Worm (Caenorhabditis elegans) whole organism, L2 larva: ENCODE results near the gene F26D2.16.

Experiments used
- ZK546.5 ChIP-seq: sonication (generic microtip); optimal IDR thresholded peaks from 2 replicates; lab custom pipeline; 2017; ENCODE audit warnings: missing biosample characterization, missing genetic modification characterization
- ama-1 ChIP-seq: fragments of 150-350 bp; optimal IDR thresholded peaks from 2 replicates; lab custom pipeline; 2018; ENCODE audit warnings: inconsistent platforms
- dmd-4 ChIP-seq: sonication (generic microtip); optimal IDR thresholded peaks from 2 replicates; lab custom pipeline; 2017; ENCODE audit warnings: missing biosample characterization, missing genetic modification characterization
- elt-3 ChIP-seq: sonication (generic microtip); optimal IDR thresholded peaks from 2 replicates; lab custom pipeline; 2017; ENCODE audit warnings: missing biosample characterization, missing genetic modification characterization
- lin-11 ChIP-seq: fragments of 150-350 bp; sonication (generic microtip); optimal IDR thresholded peaks from 2 replicates; lab custom pipeline; 2014; ENCODE audit warnings: missing biosample characterization, missing genetic modification characterization, inconsistent platforms, mixed read lengths
- lin-13 ChIP-seq: fragments of 150-350 bp; optimal IDR thresholded peaks from 2 replicates; lab custom pipeline; 2014; ENCODE audit warnings: missing biosample characterization, missing genetic modification reagents, missing genetic modification characterization
- lsy-2 ChIP-seq, 2 experiments: fragments of 150-350 bp in 1 of 2; sonication (generic microtip) in 1 of 2; optimal IDR thresholded peaks; 2 replicates each; lab custom pipeline; 2014 to 2017; ENCODE audit warnings: missing biosample characterization in 2 of 2, missing genetic modification characterization in 2 of 2
- nhr-11 ChIP-seq: fragments of 150-350 bp; optimal IDR thresholded peaks from 2 replicates; lab custom pipeline; 2014; ENCODE audit warnings: missing biosample characterization, missing genetic modification characterization
- nhr-21 ChIP-seq: fragments of 150-350 bp; optimal IDR thresholded peaks from 2 replicates; lab custom pipeline; 2014; ENCODE audit warnings: missing biosample characterization, missing genetic modification characterization
- unc-39 ChIP-seq: fragments of 150-350 bp; optimal IDR thresholded peaks from 2 replicates; lab custom pipeline; 2014; ENCODE audit warnings: missing biosample characterization, missing genetic modification characterization
- ztf-4 ChIP-seq: fragments of 150-350 bp; optimal IDR thresholded peaks from 2 replicates; lab custom pipeline; 2014; ENCODE audit warnings: missing biosample characterization, missing genetic modification characterization

DNA sequence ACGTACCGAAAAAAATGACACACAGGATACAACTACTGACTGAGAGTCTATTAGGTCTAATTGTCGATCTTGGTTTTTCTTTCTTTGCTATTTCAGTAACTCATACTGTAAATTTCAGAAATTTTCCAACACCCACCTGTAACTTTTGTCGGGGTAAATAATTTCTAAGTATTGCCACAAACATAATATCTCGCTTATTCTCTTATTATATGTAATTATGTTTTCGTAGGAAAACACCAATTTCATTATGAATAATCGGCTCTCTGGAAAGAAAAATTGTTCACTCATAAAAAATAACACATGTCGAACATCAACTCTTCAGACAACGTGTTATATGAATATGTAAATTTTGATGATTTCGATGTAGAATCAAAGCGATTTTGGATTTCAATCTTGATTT lies 1.0 kb upstream of the F26D2.16 start, which contains the start of gene srw-48:
- TF ChIP-seq unc-39 (tag; lab: Kevin White, UChicago), result no peak
- TF ChIP-seq nhr-11 (tag; lab: Kevin White, UChicago), result no peak
- no peak for TF ChIP-seq ama-1 (lab: Kevin White, UChicago)
- no peak for TF ChIP-seq ZK546.5
- no peak for TF ChIP-seq nhr-21 (tag; lab: Kevin White, UChicago)
- TF ChIP-seq dmd-4, result no peak
- TF ChIP-seq elt-3 (tag; lab: Kevin White, UChicago), result no peak
- no peak for TF ChIP-seq lin-13
- no peak for TF ChIP-seq lsy-2 (tag; optimal IDR thresholded peaks at IDR 0.05; lab: Kevin White, UChicago)
- no peak for TF ChIP-seq lin-11 (tag; lab: Kevin White, UChicago)
- TF ChIP-seq ztf-4 (tag; lab: Kevin White, UChicago), result no peak
